Worm (Caenorhabditis elegans) whole organism, early embryonic: ENCODE data around the gene F55G11.4.

Experiments used
- B0310.2 ChIP-seq: sonication (generic microtip); optimal IDR thresholded peaks from 2 replicates; lab custom pipeline; 2016; ENCODE audit warnings: mild to moderate bottlenecking, missing genetic modification characterization, missing compliant biosample characterization
- F13C5.2 ChIP-seq: sonication (generic microtip); optimal IDR thresholded peaks from 2 replicates; lab custom pipeline; 2017; ENCODE audit warnings: mild to moderate bottlenecking, missing genetic modification characterization, inconsistent platforms, missing compliant biosample characterization
- aly-1 ChIP-seq: sonication (generic microtip); optimal IDR thresholded peaks from 2 replicates; lab custom pipeline; 2016; ENCODE audit warnings: missing genetic modification characterization, missing compliant biosample characterization
- ama-1 ChIP-seq: fragments of 150-350 bp; optimal IDR thresholded peaks from 2 replicates; lab custom pipeline; 2014
- ceh-13 ChIP-seq: fragments of 200-800 bp; sonication (Bioruptor generic); optimal IDR thresholded peaks from 2 replicates; lab custom pipeline; 2018; ENCODE audit warnings: mild to moderate bottlenecking, missing genetic modification characterization, missing compliant biosample characterization
- ceh-36 ChIP-seq: sonication (generic microtip); optimal IDR thresholded peaks from 2 replicates; lab custom pipeline; 2016; ENCODE audit warnings: missing genetic modification characterization, inconsistent platforms, missing compliant biosample characterization
- ets-7 ChIP-seq: sonication (generic microtip); optimal IDR thresholded peaks from 2 replicates; lab custom pipeline; 2016; ENCODE audit warnings: missing genotype, missing genetic modification characterization, missing compliant biosample characterization
- flt-1 ChIP-seq: fragments of 200-800 bp; sonication (Bioruptor generic); IDR thresholded peaks from 2 replicates; pipeline ENCODE4 v1.3.6; 2022; ENCODE audit warnings: missing genetic modification characterization, missing compliant biosample characterization
- hmbx-1 ChIP-seq: sonication (generic microtip); optimal IDR thresholded peaks from 2 replicates; lab custom pipeline; 2016; ENCODE audit warnings: mild to moderate bottlenecking, missing genetic modification characterization, missing compliant biosample characterization
- hmg-4 ChIP-seq: fragments of 200-800 bp; sonication (Bioruptor generic); optimal IDR thresholded peaks from 2 replicates; lab custom pipeline; 2018; ENCODE audit warnings: mild to moderate bottlenecking, missing genetic modification characterization, missing compliant biosample characterization
- hnd-1 ChIP-seq: sonication (generic microtip); optimal IDR thresholded peaks from 2 replicates; lab custom pipeline; 2016; ENCODE audit warnings: missing genetic modification characterization, missing compliant biosample characterization
- pes-1 ChIP-seq: fragments of 200-800 bp; sonication (Bioruptor generic); IDR thresholded peaks from 2 replicates; pipeline ENCODE4 v1.3.6; 2022; ENCODE audit warnings: missing genetic modification reagents, missing genetic modification characterization, missing compliant biosample characterization
- scrt-1 ChIP-seq: fragments of 200-800 bp; sonication (Bioruptor generic); IDR thresholded peaks from 2 replicates; pipeline ENCODE4 v1.3.6; 2022; ENCODE audit warnings: missing genetic modification characterization, missing compliant biosample characterization
- sea-1 ChIP-seq: fragments of 200-800 bp; sonication (Bioruptor generic); conservative IDR thresholded peaks from 2 replicates; pipeline ENCODE4 v1.3.6; 2022; ENCODE audit warnings: missing genetic modification characterization, missing compliant biosample characterization
- tbx-11 ChIP-seq: fragments of 200-800 bp; sonication (Bioruptor generic); IDR thresholded peaks from 2 replicates; pipeline ENCODE4 v1.3.6; 2022; ENCODE audit warnings: missing genetic modification characterization, missing compliant biosample characterization
- tbx-37 ChIP-seq: fragments of 200-800 bp; sonication (Bioruptor generic); conservative IDR thresholded peaks from 2 replicates; pipeline ENCODE4 v1.3.6; 2022; ENCODE audit warnings: missing genetic modification reagents, missing genetic modification characterization, missing compliant biosample characterization
- tra-4 ChIP-seq: sonication (generic microtip); optimal IDR thresholded peaks from 2 replicates; lab custom pipeline; 2017; ENCODE audit warnings: missing genetic modification characterization, missing compliant biosample characterization

Gene F55G11.4

ce11 chrIV:12971994-12972520 is 1.4 kb upstream of the F55G11.4 start:
- TF ChIP-seq hnd-1 (no peak), hmg-4 (GFP tag; lab: Kevin White, UChicago) (no peak), ceh-13 (no peak), ama-1 (lab: Kevin White, UChicago) (no peak), B0310.2 (tag; lab: Kevin White, UChicago) (no peak), tbx-11 (GFP tag; lab: Robert Waterston, UW) (no peak), pes-1 (GFP tag; lab: Robert Waterston, UW) (no peak), aly-1 (tag; lab: Kevin White, UChicago) (no peak), scrt-1 (GFP tag; lab: Robert Waterston, UW) (no peak), flt-1 (no peak), hmbx-1 (tag; lab: Kevin White, UChicago) (no peak), ets-7 (tag; lab: Kevin White, UChicago) (no peak), F13C5.2 (tag; lab: Kevin White, UChicago) (no peak), sea-1 (GFP tag; lab: Robert Waterston, UW) (no peak), tbx-37 (GFP tag; lab: Robert Waterston, UW) (no peak), tra-4 (tag; lab: Kevin White, UChicago) (no peak), ceh-36 (tag; lab: Kevin White, UChicago) (no peak)

DNA sequence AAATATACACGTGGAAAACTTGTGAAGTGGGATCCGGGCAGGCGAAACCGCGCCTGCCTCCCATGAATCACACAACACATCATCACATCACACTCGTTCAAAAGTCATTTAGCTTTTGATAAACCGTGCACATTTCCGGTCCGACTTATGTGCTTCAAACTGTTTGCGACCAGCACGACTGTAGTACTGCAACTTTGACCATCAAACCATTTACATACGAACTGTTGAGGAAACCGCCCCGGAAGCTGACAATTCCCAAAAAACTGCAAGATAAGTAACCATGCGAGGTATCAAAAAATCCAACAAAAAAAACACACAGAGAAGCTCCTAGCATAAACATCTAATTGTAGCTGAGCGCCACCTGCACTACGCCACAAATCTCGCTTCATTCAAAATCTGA is 644 bp upstream of the F55G11.4 start:
- TF ChIP-seq sea-1 (GFP tag; lab: Robert Waterston, UW) (no peak), tra-4 (tag; lab: Kevin White, UChicago) (no peak), aly-1 (tag; lab: Kevin White, UChicago) (no peak), tbx-37 (GFP tag; lab: Robert Waterston, UW) (no peak), ceh-13 (no peak), flt-1 (no peak), ceh-36 (tag; lab: Kevin White, UChicago) (no peak), hmbx-1 (tag; lab: Kevin White, UChicago) (no peak)

DNA sequence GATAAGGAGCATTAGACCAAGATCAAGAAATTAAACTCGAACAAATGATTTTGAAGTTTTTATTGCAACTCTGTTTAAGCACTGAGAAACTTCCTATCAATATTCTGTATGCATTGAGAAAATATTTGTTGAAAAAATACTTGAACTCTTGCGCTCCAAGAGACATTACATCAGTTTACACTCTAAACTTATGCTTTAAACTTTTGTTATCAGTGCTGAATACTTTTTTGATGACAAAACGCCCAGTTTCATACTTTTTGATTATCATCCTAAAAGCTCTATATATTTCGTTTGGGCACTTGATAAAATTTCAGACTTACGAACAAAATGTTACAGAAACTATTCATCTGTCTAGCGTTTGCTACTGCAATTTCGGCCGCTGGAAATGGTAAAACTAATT is 2.6 kb downstream of the F55G11.4 start, which contains the start of gene dod-17:
TSS of gene dod-17 (plus strand) at position 323 of the 400 bp plus-strand sequence.
- TF ChIP-seq hnd-1 = no peak
- TF ChIP-seq ceh-13 = no peak
- no peak for TF ChIP-seq flt-1
- TF ChIP-seq hmbx-1 (tag; lab: Kevin White, UChicago) = no peak
- no peak for TF ChIP-seq scrt-1 (GFP tag; lab: Robert Waterston, UW)
- TF ChIP-seq ama-1 (lab: Kevin White, UChicago) = no peak
- no peak for TF ChIP-seq hmg-4 (GFP tag; lab: Kevin White, UChicago)
- no peak for TF ChIP-seq tra-4 (tag; lab: Kevin White, UChicago)
- TF ChIP-seq pes-1 (GFP tag; lab: Robert Waterston, UW) = no peak
- TF ChIP-seq tbx-11 (GFP tag; lab: Robert Waterston, UW) = no peak
- no peak for TF ChIP-seq ets-7 (tag; lab: Kevin White, UChicago)
- no peak for TF ChIP-seq B0310.2 (tag; lab: Kevin White, UChicago)
- TF ChIP-seq F13C5.2 (tag; lab: Kevin White, UChicago) = no peak
- no peak for TF ChIP-seq aly-1 (tag; lab: Kevin White, UChicago)

ce11 chrIV:12977650-12978049 is 4.2 kb downstream of the F55G11.4 start:
- no peak for TF ChIP-seq ceh-36 (tag; lab: Kevin White, UChicago)
- no peak for TF ChIP-seq scrt-1 (GFP tag; lab: Robert Waterston, UW)
- TF ChIP-seq tbx-11 (GFP tag; lab: Robert Waterston, UW) = no peak
- no peak for TF ChIP-seq pes-1 (GFP tag; lab: Robert Waterston, UW)
- TF ChIP-seq B0310.2 (tag; lab: Kevin White, UChicago) = no peak
- no peak for TF ChIP-seq F13C5.2 (tag; lab: Kevin White, UChicago)
- no peak for TF ChIP-seq hnd-1
- TF ChIP-seq flt-1 = no peak
- no peak for TF ChIP-seq aly-1 (tag; lab: Kevin White, UChicago)
- no peak for TF ChIP-seq sea-1 (GFP tag; lab: Robert Waterston, UW)
- no peak for TF ChIP-seq tbx-37 (GFP tag; lab: Robert Waterston, UW)
- TF ChIP-seq ets-7 (tag; lab: Kevin White, UChicago) = no peak
- no peak for TF ChIP-seq tra-4 (tag; lab: Kevin White, UChicago)

- TF ChIP-seq ama-1 (lab: Kevin White, UChicago) = no peak
- no peak for TF ChIP-seq ets-7 (tag; lab: Kevin White, UChicago)
- TF ChIP-seq B0310.2 (tag; lab: Kevin White, UChicago) = no peak
- no peak for TF ChIP-seq sea-1 (GFP tag; lab: Robert Waterston, UW)
- TF ChIP-seq ceh-36 (tag; lab: Kevin White, UChicago) = no peak
- TF ChIP-seq tra-4 (tag; lab: Kevin White, UChicago) = no peak
- no peak for TF ChIP-seq hmbx-1 (tag; lab: Kevin White, UChicago)
- TF ChIP-seq ceh-13 = no peak
- no peak for TF ChIP-seq aly-1 (tag; lab: Kevin White, UChicago)
- TF ChIP-seq tbx-37 (GFP tag; lab: Robert Waterston, UW) = no peak
- TF ChIP-seq hmg-4 (GFP tag; lab: Kevin White, UChicago) = no peak
- no peak for TF ChIP-seq flt-1
- no peak for TF ChIP-seq pes-1 (GFP tag; lab: Robert Waterston, UW)
- no peak for TF ChIP-seq F13C5.2 (tag; lab: Kevin White, UChicago)
These were observed 5.0 kb downstream of the F55G11.4 start, which contains the start of gene K10D11.2 for ce11 chrIV:12978307-12979036. TSS of gene K10D11.2 (plus strand) at chrIV:12978986.

DNA sequence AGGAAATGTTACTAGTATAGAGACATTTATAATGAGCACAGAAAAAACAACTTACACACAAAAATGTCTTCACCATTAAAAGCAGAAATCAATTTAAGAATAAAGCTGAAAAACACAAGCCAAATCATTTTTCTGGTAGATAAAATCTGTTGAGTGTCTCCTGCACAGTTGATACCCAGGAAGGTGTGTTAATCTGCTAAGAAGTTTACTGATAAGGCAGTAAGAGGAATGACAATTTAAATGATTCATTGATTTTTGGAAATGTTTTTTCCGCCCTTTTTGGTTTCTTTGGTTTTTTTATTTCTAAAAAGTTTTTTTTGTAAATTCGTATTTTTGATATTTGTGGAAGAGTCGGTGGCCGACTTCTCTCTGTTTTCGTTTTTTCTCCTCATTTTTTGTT is 12.5 kb downstream of the F55G11.4 start, which contains the start of gene K10D11.3:
TSS of gene K10D11.3 (minus strand) at position 174 of the 400 bp plus-strand sequence.
- TF ChIP-seq ceh-36 (tag; lab: Kevin White, UChicago) = no peak
- no peak for TF ChIP-seq B0310.2 (tag; lab: Kevin White, UChicago)
- no peak for TF ChIP-seq tbx-11 (GFP tag; lab: Robert Waterston, UW)
- TF ChIP-seq hmbx-1 (tag; lab: Kevin White, UChicago) = no peak
- no peak for TF ChIP-seq scrt-1 (GFP tag; lab: Robert Waterston, UW)
- no peak for TF ChIP-seq tbx-37 (GFP tag; lab: Robert Waterston, UW)
